Fruit fly (Drosophila melanogaster): ENCODE measurements around the gene CG8944.

DNA sequence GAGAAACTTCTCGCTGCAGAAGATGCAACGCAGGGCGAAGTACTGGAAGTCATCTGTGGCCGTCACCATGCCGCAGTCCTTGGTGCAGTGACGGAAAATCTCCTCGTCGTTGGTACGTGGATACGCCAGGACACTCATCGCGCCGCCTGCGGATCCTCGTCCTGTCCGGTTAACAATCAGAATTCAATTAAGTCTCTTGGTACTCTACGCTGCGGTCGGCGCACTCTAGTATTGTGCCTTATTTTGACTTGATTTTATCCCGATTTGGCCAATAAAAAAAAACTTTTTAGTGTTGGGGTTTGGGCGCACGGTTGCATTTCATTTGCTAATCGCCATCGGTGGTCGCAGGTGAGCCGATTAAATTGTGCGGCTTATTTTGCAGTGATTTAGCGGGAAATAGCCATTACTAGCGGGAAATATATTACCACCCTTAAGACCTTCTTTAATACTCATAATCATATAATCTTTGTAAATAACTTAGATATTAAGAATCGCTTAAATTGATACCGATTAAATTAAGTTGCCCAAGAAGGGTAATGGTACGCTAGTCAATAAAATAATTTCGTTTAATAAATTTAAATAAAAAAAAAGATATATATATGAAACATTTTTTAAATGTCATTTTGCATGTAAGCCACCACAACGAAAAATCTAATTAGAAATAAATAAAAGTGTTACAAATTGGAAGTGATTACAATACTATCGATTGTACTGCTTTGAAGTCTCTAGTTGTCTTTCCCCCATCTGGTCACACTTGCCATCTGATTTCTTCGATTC lies at the start of gene CG8944, which contains the start of gene CCT6:
- TF ChIP-seq EcR (GFP tag; optimal IDR thresholded peaks at IDR 0.05) = no peak
- TF ChIP-seq CG8478 (optimal IDR thresholded peaks at IDR 0.05) = no peak
- TF ChIP-seq usp (GFP tag; optimal IDR thresholded peaks at IDR 0.05) = no peak
- no peak for TF ChIP-seq psq (optimal IDR thresholded peaks at IDR 0.05)
- TF ChIP-seq pan (optimal IDR thresholded peaks at IDR 0.05) = no peak
